Worm (Caenorhabditis elegans): ENCODE results near the gene zig-12.
A peak's percentile ranks its signal among the peaks of the same experiment; 100 is the strongest.

Gene zig-12

DNA sequence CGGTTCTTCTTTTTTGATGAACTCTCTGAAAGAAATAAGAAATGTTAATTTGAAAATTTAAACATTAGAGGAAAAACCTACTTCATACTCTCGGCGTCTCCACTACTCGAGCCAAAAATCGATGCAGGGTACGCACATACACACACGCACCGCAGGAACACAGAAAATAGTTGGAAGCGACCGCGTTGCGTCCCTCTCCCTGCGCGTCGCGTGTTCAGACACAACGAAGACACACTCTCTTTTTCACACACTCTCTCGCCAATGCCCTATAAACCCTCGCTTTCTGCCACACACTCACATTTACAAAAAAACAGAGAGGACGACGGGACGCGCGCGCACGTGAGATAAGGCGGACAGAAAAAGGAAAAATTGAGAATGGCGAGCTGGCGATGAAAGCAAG is 47.2 kb downstream of the zig-12 start, which contains the start of gene R04E5.9 (continued):
- TF ChIP-seq ceh-48 (tag; optimal IDR thresholded peaks at IDR 0.05) (peak; percentile 85), hlh-30 (tag; optimal IDR thresholded peaks at IDR 0.05; ENCODE audit: insufficient read depth) (peak; percentile 82), elt-4 (tag; optimal IDR thresholded peaks at IDR 0.05) (no peak), sdc-2 (tag; optimal IDR thresholded peaks at IDR 0.05) (peak; percentile 87), npax-4 (tag; optimal IDR thresholded peaks at IDR 0.05) (no peak), pha-4 (tag; optimal IDR thresholded peaks at IDR 0.05) (no peak), gmeb-2 (tag; optimal IDR thresholded peaks at IDR 0.05) (no peak), madf-2 (tag; optimal IDR thresholded peaks at IDR 0.05) (no peak), ceh-45 (GFP tag; IDR thresholded peaks at IDR 0.05) (no peak), hlh-8 (tag; optimal IDR thresholded peaks at IDR 0.05) (peak; percentile 73), sox-4 (tag; optimal IDR thresholded peaks at IDR 0.05) (peak; percentile 25), mec-3 (tag; optimal IDR thresholded peaks at IDR 0.05; ENCODE audit: borderline replicate concordance) (no peak), sox-2 (GFP tag; IDR thresholded peaks at IDR 0.05) (no peak), rnt-1 (tag; optimal IDR thresholded peaks at IDR 0.05) (no peak), ceh-19 (GFP tag; optimal IDR thresholded peaks at IDR 0.05) (peak; percentile 29)

- TF ChIP-seq tbx-7 (tag; optimal IDR thresholded peaks at IDR 0.05) (no peak), Y22D7AL.16 (tag; optimal IDR thresholded peaks at IDR 0.05) (no peak), elt-2 (tag; optimal IDR thresholded peaks at IDR 0.05) (peak; percentile 86)
These were observed 48.2 kb downstream of the zig-12 start, which contains the start of gene cnnm-2 for ce11 chrX:8811916-8812315. TSS of gene cnnm-2 (plus strand) at chrX:8812105.

Data from whole organism, late embryonic.